Fruit fly (Drosophila melanogaster) whole organism, prepupa: ENCODE data around the gene CG5509.

Experiments
- CG10631 ChIP-seq: fragments of 200-800 bp; sonication (Bioruptor generic); optimal IDR thresholded peaks from 2 replicates; lab custom pipeline; 2016; ENCODE audit warnings: missing biosample characterization, missing genetic modification characterization
- CG10669 ChIP-seq: fragments of 200-800 bp; sonication (Bioruptor generic); optimal IDR thresholded peaks from 3 replicates; lab custom pipeline; 2018; ENCODE audit warnings: missing biosample characterization, mild to moderate bottlenecking, missing genetic modification characterization, moderate library complexity
- CG11762 ChIP-seq: fragments of 200-800 bp; sonication (Bioruptor generic); optimal IDR thresholded peaks from 3 replicates; lab custom pipeline; 2016; ENCODE audit warnings: missing biosample characterization, missing genetic modification characterization; ENCODE audit not compliant: insufficient read depth
- CG11902 ChIP-seq: fragments of 200-800 bp; sonication (Bioruptor generic); optimal IDR thresholded peaks from 3 replicates; lab custom pipeline; 2016; ENCODE audit warnings: missing biosample characterization, missing genetic modification characterization
- CG15336 ChIP-seq: fragments of 200-800 bp; sonication (Bioruptor generic); IDR thresholded peaks from 2 replicates; pipeline ENCODE4 v1.3.6; 2022; ENCODE audit warnings: missing biosample characterization, missing genetic modification characterization
- CG1621 ChIP-seq: fragments of 200-800 bp; sonication (Bioruptor generic); optimal IDR thresholded peaks from 3 replicates; lab custom pipeline; 2018; ENCODE audit warnings: missing biosample characterization, mild to moderate bottlenecking, missing genetic modification characterization
- CG32006 ChIP-seq: fragments of 200-800 bp; sonication (Bioruptor generic); optimal IDR thresholded peaks from 3 replicates; lab custom pipeline; 2017; ENCODE audit warnings: missing biosample characterization, mild to moderate bottlenecking, missing genetic modification characterization
- CG34406 ChIP-seq: fragments of 200-800 bp; sonication (Bioruptor generic); optimal IDR thresholded peaks from 3 replicates; lab custom pipeline; 2016; ENCODE audit warnings: missing biosample characterization, missing genetic modification characterization
- CG3919 ChIP-seq: fragments of 200-800 bp; sonication (Bioruptor generic); optimal IDR thresholded peaks from 3 replicates; lab custom pipeline; 2016; ENCODE audit warnings: missing biosample characterization, missing genetic modification characterization
- CG4318 ChIP-seq: fragments of 200-800 bp; sonication (Bioruptor generic); optimal IDR thresholded peaks from 3 replicates; lab custom pipeline; 2017; ENCODE audit warnings: missing biosample characterization, mild to moderate bottlenecking, missing genetic modification characterization
- CG6163 ChIP-seq: fragments of 200-800 bp; sonication (Bioruptor generic); IDR thresholded peaks from 3 replicates; pipeline ENCODE4 v1.3.6; 2022; ENCODE audit warnings: missing biosample characterization, missing genetic modification characterization
- CG6276 ChIP-seq: fragments of 200-800 bp; sonication (Bioruptor generic); optimal IDR thresholded peaks from 2 replicates; lab custom pipeline; 2017; ENCODE audit warnings: missing biosample characterization, mild to moderate bottlenecking, missing genetic modification characterization
- CG6792 ChIP-seq: fragments of 200-800 bp; sonication (Bioruptor generic); optimal IDR thresholded peaks from 3 replicates; lab custom pipeline; 2016; ENCODE audit warnings: missing biosample characterization, missing genetic modification characterization
- CG6808 ChIP-seq: fragments of 200-800 bp; sonication (Bioruptor generic); optimal IDR thresholded peaks from 3 replicates; lab custom pipeline; 2017; ENCODE audit warnings: missing biosample characterization, missing genetic modification characterization, mild to moderate bottlenecking, moderate library complexity, missing genetic modification reagents
- CG6854 ChIP-seq: fragments of 200-800 bp; sonication (Bioruptor generic); optimal IDR thresholded peaks from 2 replicates; lab custom pipeline; 2017; ENCODE audit warnings: missing biosample characterization, mild to moderate bottlenecking, missing genetic modification characterization
- CG8632 ChIP-seq: fragments of 200-800 bp; sonication (Bioruptor generic); optimal IDR thresholded peaks from 3 replicates; lab custom pipeline; 2016; ENCODE audit warnings: missing biosample characterization, missing genetic modification characterization
- CG9139 ChIP-seq: fragments of 200-800 bp; sonication (Bioruptor generic); optimal IDR thresholded peaks from 3 replicates; lab custom pipeline; 2017; ENCODE audit warnings: missing biosample characterization, mild to moderate bottlenecking, missing genetic modification characterization
- Eip75B ChIP-seq: fragments of 200-800 bp; sonication (Bioruptor generic); optimal IDR thresholded peaks from 3 replicates; lab custom pipeline; 2016; ENCODE audit warnings: missing biosample characterization, missing genetic modification characterization
- Eip78C ChIP-seq: fragments of 200-800 bp; sonication (Bioruptor generic); peaks from one replicate; lab custom pipeline; 2016; ENCODE audit warnings: missing biosample characterization, missing genetic modification characterization
- Eip93F ChIP-seq: fragments of 200-800 bp; sonication (Bioruptor generic); optimal IDR thresholded peaks from 2 replicates; lab custom pipeline; 2016; ENCODE audit warnings: missing biosample characterization, mild to moderate bottlenecking, missing genetic modification characterization
- Ets96B ChIP-seq: fragments of 200-800 bp; optimal IDR thresholded peaks from 2 replicates; lab custom pipeline; 2019; ENCODE audit warnings: missing biosample characterization, mild to moderate bottlenecking, missing genetic modification characterization, moderate library complexity
- Gug ChIP-seq: fragments of 200-800 bp; sonication (Bioruptor generic); IDR thresholded peaks from 2 replicates; pipeline ENCODE4 v1.3.6; 2022; ENCODE audit warnings: missing biosample characterization, missing genetic modification characterization
- Hr38 ChIP-seq: sonication (Bioruptor generic); optimal IDR thresholded peaks from 2 replicates; lab custom pipeline; 2016; ENCODE audit warnings: missing biosample characterization, missing genetic modification characterization
- Hr39 ChIP-seq: fragments of 200-800 bp; sonication (Bioruptor generic); optimal IDR thresholded peaks from 2 replicates; lab custom pipeline; 2016; ENCODE audit warnings: missing biosample characterization, missing genetic modification characterization
- Hr4 ChIP-seq: fragments of 200-800 bp; sonication (Bioruptor generic); optimal IDR thresholded peaks from 3 replicates; lab custom pipeline; 2016; ENCODE audit warnings: missing biosample characterization, missing genetic modification characterization
- Met ChIP-seq: fragments of 200-800 bp; sonication (Bioruptor generic); optimal IDR thresholded peaks from 3 replicates; lab custom pipeline; 2016; ENCODE audit warnings: missing biosample characterization, missing genetic modification characterization
- OdsH ChIP-seq: fragments of 200-800 bp; sonication (Bioruptor generic); optimal IDR thresholded peaks from 3 replicates; lab custom pipeline; 2016; ENCODE audit warnings: missing biosample characterization, missing genetic modification characterization
- Smox ChIP-seq: fragments of 200-800 bp; sonication (Bioruptor generic); optimal IDR thresholded peaks from 3 replicates; lab custom pipeline; 2016; ENCODE audit warnings: missing biosample characterization, missing genetic modification characterization
- Sox14 ChIP-seq: fragments of 200-800 bp; sonication (Bioruptor generic); optimal IDR thresholded peaks from 3 replicates; lab custom pipeline; 2016; ENCODE audit warnings: missing biosample characterization, missing genetic modification characterization
- Sox15 ChIP-seq: fragments of 200-800 bp; sonication (Bioruptor generic); optimal IDR thresholded peaks from 3 replicates; lab custom pipeline; 2016; ENCODE audit warnings: missing biosample characterization, missing genetic modification characterization
- achi ChIP-seq: fragments of 200-800 bp; sonication (Bioruptor generic); optimal IDR thresholded peaks from 3 replicates; lab custom pipeline; 2016; ENCODE audit warnings: missing biosample characterization, missing genetic modification characterization
- acj6 ChIP-seq: fragments of 200-800 bp; sonication (Bioruptor generic); optimal IDR thresholded peaks from 3 replicates; lab custom pipeline; 2016; ENCODE audit warnings: missing biosample characterization, missing genetic modification characterization
- cyc ChIP-seq: fragments of 200-800 bp; sonication (Bioruptor generic); optimal IDR thresholded peaks from 3 replicates; lab custom pipeline; 2016; ENCODE audit warnings: missing biosample characterization, missing genetic modification characterization
- dsx ChIP-seq: fragments of 200-800 bp; optimal IDR thresholded peaks from 3 replicates; lab custom pipeline; 2019; ENCODE audit warnings: missing biosample characterization, mild to moderate bottlenecking, missing genetic modification characterization, moderate library complexity; ENCODE audit not compliant: poor library complexity, severe bottlenecking
- esn ChIP-seq: fragments of 200-800 bp; sonication (Bioruptor generic); optimal IDR thresholded peaks from 2 replicates; lab custom pipeline; 2016; ENCODE audit warnings: missing biosample characterization, mild to moderate bottlenecking, missing genetic modification characterization, moderate library complexity
- fd59A ChIP-seq: fragments of 200-800 bp; sonication (Bioruptor generic); optimal IDR thresholded peaks from 2 replicates; lab custom pipeline; 2017; ENCODE audit warnings: missing biosample characterization, mild to moderate bottlenecking, missing genetic modification characterization, missing genetic modification reagents
- fkh ChIP-seq: fragments of 200-800 bp; sonication (Bioruptor generic); optimal IDR thresholded peaks from 3 replicates; lab custom pipeline; 2017; ENCODE audit warnings: missing biosample characterization, mild to moderate bottlenecking, missing genetic modification characterization, moderate library complexity
- lz ChIP-seq: fragments of 200-800 bp; sonication (Bioruptor generic); optimal IDR thresholded peaks from 3 replicates; lab custom pipeline; 2016; ENCODE audit warnings: missing biosample characterization, missing genetic modification characterization
- net ChIP-seq: fragments of 200-800 bp; sonication (Bioruptor generic); optimal IDR thresholded peaks from 3 replicates; lab custom pipeline; 2016; ENCODE audit warnings: missing biosample characterization, missing genetic modification characterization
- topi ChIP-seq: fragments of 200-800 bp; sonication (Bioruptor generic); optimal IDR thresholded peaks from 3 replicates; lab custom pipeline; 2016; ENCODE audit warnings: missing biosample characterization, missing genetic modification characterization
- vri ChIP-seq: fragments of 200-800 bp; sonication (Bioruptor generic); optimal IDR thresholded peaks from 3 replicates; lab custom pipeline; 2016; ENCODE audit warnings: missing biosample characterization, mild to moderate bottlenecking, missing genetic modification characterization

CG5509 gene

dm6 chr3R:12402935-12403334 lies 49.3 kb upstream of the CG5509 start (continued):
- TF ChIP-seq cyc (GFP tag; lab: Kevin White, UChicago) (peak; percentile 99), CG11902 (GFP tag; lab: Kevin White, UChicago) (peak; percentile 96), Eip78C (peak; percentile 99), Eip75B (GFP tag; lab: Kevin White, UChicago) (peak; percentile 95), net (GFP tag; lab: Kevin White, UChicago) (peak; percentile 94), CG1621 (tag; lab: Kevin White, UChicago) (peak; percentile 94), CG6163 (GFP tag; lab: Robert Waterston, UW) (peak; percentile 100), Sox15 (GFP tag; lab: Kevin White, UChicago) (peak; percentile 90), Gug (GFP tag; lab: Robert Waterston, UW) (peak; percentile 85), achi (GFP tag; lab: Kevin White, UChicago) (peak; percentile 94), Hr39 (GFP tag; lab: Kevin White, UChicago) (peak; percentile 94), topi (peak; percentile 100), CG15336 (peak; percentile 95), CG6792 (GFP tag; lab: Kevin White, UChicago) (peak; percentile 96), CG32006 (GFP tag; lab: Kevin White, UChicago) (peak; percentile 92)

- TF ChIP-seq CG1621 (tag; lab: Kevin White, UChicago) (no peak), Eip93F (GFP tag; lab: Kevin White, UChicago) (peak; percentile 26), vri (peak; percentile 18)
Measured at dm6 chr3R:12405134-12405533, 47.1 kb upstream of the CG5509 start.

dm6 chr3R:12405928-12406234 lies 46.4 kb upstream of the CG5509 start, which contains the start of gene Cyp9f2:
Gene Cyp9f2 (minus strand): TSS chr3R:12406028.
- TF ChIP-seq CG3919 (GFP tag; lab: Kevin White, UChicago) (no peak), Sox15 (GFP tag; lab: Kevin White, UChicago) (no peak), vri (no peak), CG11762 (no peak), CG11902 (GFP tag; lab: Kevin White, UChicago) (no peak), CG8632 (GFP tag; lab: Kevin White, UChicago) (no peak), Smox (GFP tag; lab: Kevin White, UChicago) (no peak), CG4318 (no peak), CG9139 (no peak), CG6854 (GFP tag; lab: Kevin White, UChicago) (no peak), Met (no peak), dsx (GFP tag; lab: Kevin White, UChicago) (no peak), CG6792 (GFP tag; lab: Kevin White, UChicago) (no peak), OdsH (GFP tag; lab: Kevin White, UChicago) (no peak), CG6808 (GFP tag; lab: Kevin White, UChicago) (no peak), CG6276 (GFP tag; lab: Kevin White, UChicago) (no peak), Ets96B (no peak)

- TF ChIP-seq Sox14 (GFP tag; lab: Kevin White, UChicago) (peak; percentile 19), Hr38 (no peak), fkh (GFP tag; lab: Kevin White, UChicago) (peak; percentile 25), CG10631 (GFP tag; lab: Kevin White, UChicago) (no peak), fd59A (GFP tag; lab: Kevin White, UChicago) (no peak), CG6792 (GFP tag; lab: Kevin White, UChicago) (no peak), CG10669 (GFP tag; lab: Kevin White, UChicago) (no peak), lz (GFP tag; lab: Kevin White, UChicago) (peak; percentile 58), Sox15 (GFP tag; lab: Kevin White, UChicago) (no peak), CG11902 (GFP tag; lab: Kevin White, UChicago) (no peak), Hr4 (peak; percentile 1), esn (GFP tag; lab: Kevin White, UChicago) (peak; percentile 63), CG4318 (no peak), CG6808 (GFP tag; lab: Kevin White, UChicago) (peak; percentile 76), Gug (GFP tag; lab: Robert Waterston, UW) (no peak; the same call in 1 of the 2 replicates), CG1621 (tag; lab: Kevin White, UChicago) (peak; percentile 61), Ets96B (peak; percentile 25), CG34406 (GFP tag; lab: Kevin White, UChicago) (peak; percentile 36), CG6163 (GFP tag; lab: Robert Waterston, UW) (peak; percentile 15; the same call in 1 of the 3 replicates), achi (GFP tag; lab: Kevin White, UChicago) (peak; percentile 32), acj6 (GFP tag; lab: Kevin White, UChicago) (no peak), OdsH (GFP tag; lab: Kevin White, UChicago) (no peak), CG6276 (GFP tag; lab: Kevin White, UChicago) (peak; percentile 92), Eip93F (GFP tag; lab: Kevin White, UChicago) (peak; percentile 21), cyc (GFP tag; lab: Kevin White, UChicago) (peak; percentile 8), Met (no peak), Smox (GFP tag; lab: Kevin White, UChicago) (no peak)
Measured at dm6 chr3R:12406235-12407196, 45.7 kb upstream of the CG5509 start, which contains the start of gene CG5167. Gene CG5167 (plus strand): TSS chr3R:12406532.
